Worm (Caenorhabditis elegans) whole organism, early embryonic: ENCODE data around the gene clec-207.

Source experiments
- F13C5.2 ChIP-seq: sonication (generic microtip); optimal IDR thresholded peaks from 2 replicates; lab custom pipeline; 2017; ENCODE audit warnings: mild to moderate bottlenecking, missing genetic modification characterization, inconsistent platforms, missing compliant biosample characterization
- aly-1 ChIP-seq: sonication (generic microtip); optimal IDR thresholded peaks from 2 replicates; lab custom pipeline; 2016; ENCODE audit warnings: missing genetic modification characterization, missing compliant biosample characterization
- ama-1 ChIP-seq: fragments of 150-350 bp; optimal IDR thresholded peaks from 2 replicates; lab custom pipeline; 2014
- ceh-36 ChIP-seq: sonication (generic microtip); optimal IDR thresholded peaks from 2 replicates; lab custom pipeline; 2016; ENCODE audit warnings: missing genetic modification characterization, inconsistent platforms, missing compliant biosample characterization
- ets-7 ChIP-seq: sonication (generic microtip); optimal IDR thresholded peaks from 2 replicates; lab custom pipeline; 2016; ENCODE audit warnings: missing genotype, missing genetic modification characterization, missing compliant biosample characterization
- flt-1 ChIP-seq: fragments of 200-800 bp; sonication (Bioruptor generic); IDR thresholded peaks from 2 replicates; pipeline ENCODE4 v1.3.6; 2022; ENCODE audit warnings: missing genetic modification characterization, missing compliant biosample characterization
- hmg-4 ChIP-seq: fragments of 200-800 bp; sonication (Bioruptor generic); optimal IDR thresholded peaks from 2 replicates; lab custom pipeline; 2018; ENCODE audit warnings: mild to moderate bottlenecking, missing genetic modification characterization, missing compliant biosample characterization
- scrt-1 ChIP-seq: fragments of 200-800 bp; sonication (Bioruptor generic); IDR thresholded peaks from 2 replicates; pipeline ENCODE4 v1.3.6; 2022; ENCODE audit warnings: missing genetic modification characterization, missing compliant biosample characterization

DNA sequence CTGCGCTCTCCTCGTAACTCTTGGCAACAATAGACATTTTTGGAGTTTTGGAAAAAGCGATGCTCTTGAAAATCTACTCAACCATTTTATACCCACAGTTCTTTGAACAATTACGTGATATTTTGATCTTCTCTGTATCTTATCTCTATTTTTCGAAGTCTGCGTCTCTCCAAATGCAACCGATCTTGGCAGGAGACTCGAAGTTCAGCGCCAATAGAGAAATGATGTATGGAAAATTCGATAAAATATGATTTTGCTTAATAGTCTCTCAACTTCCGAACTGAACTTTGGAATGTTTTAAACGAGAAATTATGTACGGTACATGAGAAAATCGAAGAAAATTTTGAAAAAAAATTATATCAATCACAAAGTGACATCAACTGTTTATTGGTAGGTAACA is 45.7 kb upstream of the clec-207 start, which contains the start of gene comt-4:
- TF ChIP-seq ama-1 (no peak), scrt-1 (GFP tag; lab: Robert Waterston, UW) (no peak), flt-1 (GFP tag; lab: Robert Waterston, UW) (no peak), hmg-4 (GFP tag; lab: Kevin White, UChicago) (no peak), ets-7 (tag; lab: Kevin White, UChicago) (no peak), ceh-36 (no peak), F13C5.2 (tag; lab: Kevin White, UChicago) (no peak), aly-1 (tag; lab: Kevin White, UChicago) (no peak)
